Worm (Caenorhabditis elegans) whole organism, L2 larva: ENCODE data around the gene clec-75.

Experiments used
- alr-1 ChIP-seq: fragments of 150-350 bp; optimal IDR thresholded peaks from 2 replicates; lab custom pipeline; 2014; ENCODE audit warnings: missing biosample characterization, missing genetic modification characterization
- blmp-1 ChIP-seq: sonication (generic microtip); optimal IDR thresholded peaks from 2 replicates; lab custom pipeline; 2017; ENCODE audit warnings: missing genetic modification characterization, mild to moderate bottlenecking, missing compliant biosample characterization, antibody characterized with exemption, moderate library complexity; ENCODE audit not compliant: insufficient read depth
- elt-3 ChIP-seq: sonication (generic microtip); optimal IDR thresholded peaks from 2 replicates; lab custom pipeline; 2017; ENCODE audit warnings: missing biosample characterization, missing genetic modification characterization
- lin-13 ChIP-seq: fragments of 150-350 bp; optimal IDR thresholded peaks from 2 replicates; lab custom pipeline; 2014; ENCODE audit warnings: missing biosample characterization, missing genetic modification reagents, missing genetic modification characterization
- lin-39 ChIP-seq: fragments of 150-350 bp; optimal IDR thresholded peaks from 2 replicates; lab custom pipeline; 2014; ENCODE audit warnings: missing biosample characterization, missing genetic modification reagents, missing genetic modification characterization
- nhr-6 ChIP-seq: fragments of 150-350 bp; optimal IDR thresholded peaks from 2 replicates; lab custom pipeline; 2014; ENCODE audit warnings: missing biosample characterization, missing genetic modification characterization
- nhr-77 ChIP-seq: fragments of 150-350 bp; optimal IDR thresholded peaks from 2 replicates; lab custom pipeline; 2014; ENCODE audit warnings: missing biosample characterization, missing genetic modification characterization

DNA sequence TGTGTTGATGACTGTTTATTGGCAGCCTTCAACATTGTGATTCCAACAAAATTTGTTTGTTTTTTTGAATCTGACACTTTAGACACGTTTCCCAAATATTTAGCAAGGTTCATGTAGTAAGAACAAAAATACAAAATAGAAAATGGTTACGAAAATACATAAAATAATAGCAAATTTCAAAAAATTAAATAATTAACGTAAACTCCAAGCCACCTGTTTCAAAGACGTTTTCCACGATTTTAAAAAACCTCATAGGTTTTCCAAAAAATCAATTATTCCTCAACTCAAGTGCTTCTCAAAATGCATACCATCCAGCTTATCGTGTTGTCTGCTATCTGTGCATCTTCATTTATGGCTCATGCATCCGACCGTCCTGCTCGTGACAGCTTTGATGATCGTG is 43.1 kb upstream of the clec-75 start, which contains the start of gene F56D6.14:
- TF ChIP-seq alr-1 (no peak), nhr-77 (no peak), blmp-1 (tag; lab: Kevin White, UChicago) (no peak), lin-13 (GFP tag; lab: Kevin White, UChicago) (no peak), elt-3 (tag; lab: Kevin White, UChicago) (no peak), nhr-6 (tag; lab: Kevin White, UChicago) (no peak), lin-39 (no peak)
